Fruit fly (Drosophila melanogaster): ENCODE measurements around the gene Pex16.

Pex16 gene

DNA sequence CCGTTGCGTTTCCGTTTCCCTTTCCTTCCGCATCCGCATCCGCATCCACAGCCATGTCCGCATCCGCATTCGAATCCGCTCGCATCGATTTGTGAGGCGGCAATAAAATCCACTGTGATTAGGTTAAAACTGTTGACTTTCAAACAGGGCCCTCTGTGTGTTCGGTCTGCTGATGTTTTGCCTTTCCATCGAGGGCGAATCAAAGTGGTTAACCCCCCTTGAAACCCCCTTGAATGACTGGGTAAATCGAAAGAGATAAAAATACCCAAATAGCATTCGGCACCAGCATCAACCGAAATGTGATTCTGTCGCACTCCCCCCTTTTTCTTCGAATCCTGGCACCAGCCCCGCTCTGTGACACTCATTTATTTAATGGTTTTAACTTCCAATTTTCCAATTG lies 25.1 kb downstream of the Pex16 start:
- TF ChIP-seq sage (GFP tag; optimal IDR thresholded peaks at IDR 0.05), result no peak
- TF ChIP-seq brk (GFP tag; optimal IDR thresholded peaks at IDR 0.05), result no peak
- no peak for TF ChIP-seq psq (GFP tag; optimal IDR thresholded peaks at IDR 0.05)
- no peak for TF ChIP-seq pan (optimal IDR thresholded peaks at IDR 0.05)
- TF ChIP-seq sv (GFP tag; optimal IDR thresholded peaks at IDR 0.05), result no peak
- no peak for TF ChIP-seq foxo (GFP tag; optimal IDR thresholded peaks at IDR 0.05)
- TF ChIP-seq CG32264 (GFP tag; optimal IDR thresholded peaks at IDR 0.05), result no peak
- TF ChIP-seq dsf (GFP tag; optimal IDR thresholded peaks at IDR 0.05; ENCODE audit: borderline replicate concordance), result no peak
- no peak for TF ChIP-seq GATAd (GFP tag; optimal IDR thresholded peaks at IDR 0.05)
- TF ChIP-seq br (GFP tag; optimal IDR thresholded peaks at IDR 0.05), result no peak
- no peak for TF ChIP-seq tai (GFP tag; optimal IDR thresholded peaks at IDR 0.05)
- no peak for TF ChIP-seq Sp1 (GFP tag; optimal IDR thresholded peaks at IDR 0.05)
- TF ChIP-seq h (GFP tag; optimal IDR thresholded peaks at IDR 0.05), result no peak
- no peak for TF ChIP-seq Jra (GFP tag; optimal IDR thresholded peaks at IDR 0.05)
- TF ChIP-seq N (GFP tag; optimal IDR thresholded peaks at IDR 0.05), result no peak
- TF ChIP-seq Hnf4 (GFP tag; optimal IDR thresholded peaks at IDR 0.05), result no peak

DNA sequence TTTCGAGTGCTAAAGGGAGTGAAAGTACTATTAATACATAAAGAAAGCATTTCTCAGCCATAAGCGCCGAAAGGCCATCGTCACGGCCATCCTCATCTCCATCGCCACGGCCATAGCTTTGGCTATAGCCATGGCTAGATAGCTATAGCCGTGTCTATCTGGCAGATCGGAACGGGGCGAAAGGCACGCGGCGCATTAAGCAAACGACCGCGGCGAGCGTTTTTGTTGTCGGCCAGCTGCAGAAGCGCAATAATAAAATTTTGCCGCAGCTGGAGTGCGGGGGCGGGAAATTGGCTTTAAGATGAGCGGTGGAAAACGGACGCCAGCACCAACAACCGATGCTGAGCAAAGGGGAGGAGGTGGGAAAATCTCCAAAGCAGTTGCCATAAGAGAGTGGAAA lies 27.7 kb downstream of the Pex16 start:
- TF ChIP-seq Abd-B (GFP tag; optimal IDR thresholded peaks at IDR 0.05) (no peak), GATAd (GFP tag; optimal IDR thresholded peaks at IDR 0.05) (no peak), ey (GFP tag; optimal IDR thresholded peaks at IDR 0.05) (no peak), woc (GFP tag; optimal IDR thresholded peaks at IDR 0.05) (no peak), Hr83 (GFP tag; optimal IDR thresholded peaks at IDR 0.05; ENCODE audit: poor library complexity, severe bottlenecking) (no peak), Hnf4 (GFP tag; optimal IDR thresholded peaks at IDR 0.05) (no peak)

DNA sequence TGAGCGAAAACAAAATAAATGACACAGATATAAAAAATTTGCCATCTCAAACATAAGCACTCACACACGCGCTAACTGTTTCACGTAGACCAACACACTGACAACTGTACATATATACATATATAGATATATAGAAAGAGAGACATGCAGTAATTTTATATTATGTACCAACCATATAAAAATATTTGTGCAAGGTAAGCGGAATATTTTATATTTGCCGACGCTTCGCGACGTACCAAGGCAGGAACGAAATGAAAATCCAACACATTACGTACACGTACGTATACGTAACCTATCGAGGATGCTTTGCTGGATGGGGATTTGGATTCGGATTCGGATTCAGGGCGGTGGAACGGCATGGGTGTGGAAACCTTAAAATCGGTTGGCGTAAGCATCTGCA lies 29.5 kb downstream of the Pex16 start:
- TF ChIP-seq h (GFP tag; optimal IDR thresholded peaks at IDR 0.05), result no peak
- TF ChIP-seq Vsx2 (GFP tag; optimal IDR thresholded peaks at IDR 0.05; ENCODE audit: partially characterized antibody), result no peak
- no peak for TF ChIP-seq br (GFP tag; optimal IDR thresholded peaks at IDR 0.05)
- no peak for TF ChIP-seq Hnf4 (GFP tag; optimal IDR thresholded peaks at IDR 0.05)
- TF ChIP-seq Dif (GFP tag; optimal IDR thresholded peaks at IDR 0.05; ENCODE audit: partially characterized antibody), result no peak
- no peak for TF ChIP-seq dmrt93B (GFP tag; optimal IDR thresholded peaks at IDR 0.05)
- TF ChIP-seq brk (GFP tag; optimal IDR thresholded peaks at IDR 0.05), result no peak
- no peak for TF ChIP-seq N (GFP tag; optimal IDR thresholded peaks at IDR 0.05)
- TF ChIP-seq usp (GFP tag; optimal IDR thresholded peaks at IDR 0.05), result no peak
- no peak for TF ChIP-seq pan (optimal IDR thresholded peaks at IDR 0.05)
- no peak for TF ChIP-seq Jra (GFP tag; optimal IDR thresholded peaks at IDR 0.05)
- no peak for TF ChIP-seq dsf (GFP tag; optimal IDR thresholded peaks at IDR 0.05; ENCODE audit: borderline replicate concordance)
- no peak for TF ChIP-seq psq (GFP tag; optimal IDR thresholded peaks at IDR 0.05)
- TF ChIP-seq CG9705 (GFP tag; optimal IDR thresholded peaks at IDR 0.05), result no peak
- no peak for TF ChIP-seq CrebA (GFP tag; optimal IDR thresholded peaks at IDR 0.05; ENCODE audit: borderline replicate concordance)

DNA sequence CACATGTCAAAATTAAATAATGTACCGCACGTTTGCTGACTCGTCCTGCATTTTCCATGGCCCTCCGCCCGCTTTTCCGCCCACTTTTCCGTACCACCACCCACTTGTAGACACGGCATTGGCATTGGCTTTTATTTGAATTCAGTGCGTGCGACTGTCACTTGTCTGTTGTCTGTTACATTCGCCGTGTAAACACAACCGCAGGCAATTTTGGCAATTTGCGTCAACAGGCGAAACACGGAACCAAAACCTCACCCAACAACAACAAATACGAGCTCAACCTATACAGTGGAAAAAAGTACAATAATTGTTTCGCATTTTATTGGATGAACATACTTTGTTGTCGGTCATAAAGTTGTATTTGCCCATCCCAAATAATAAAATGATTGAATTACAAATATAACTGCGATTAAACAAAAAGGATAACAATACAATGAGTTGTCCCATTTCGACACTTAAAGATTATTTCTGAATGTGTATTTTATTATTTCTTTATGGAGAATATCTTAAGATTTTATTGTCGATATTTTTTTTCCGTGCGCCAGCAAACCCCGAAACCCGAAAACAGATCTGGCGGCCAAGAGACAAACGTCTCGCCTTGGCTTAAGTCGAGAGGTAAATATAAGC lies 30.7 kb downstream of the Pex16 start:
- TF ChIP-seq Sp1 (GFP tag; optimal IDR thresholded peaks at IDR 0.05), result peak; percentile 8
- TF ChIP-seq HLH106 (tag; optimal IDR thresholded peaks at IDR 0.05), result peak; percentile 21
- peak; percentile 20 for TF ChIP-seq h (GFP tag; optimal IDR thresholded peaks at IDR 0.05)
- no peak for TF ChIP-seq Hr83 (GFP tag; optimal IDR thresholded peaks at IDR 0.05; ENCODE audit: poor library complexity, severe bottlenecking)
- peak; percentile 3 for TF ChIP-seq rgr (GFP tag; optimal IDR thresholded peaks at IDR 0.05)
- no peak for TF ChIP-seq psq (GFP tag; optimal IDR thresholded peaks at IDR 0.05)
- TF ChIP-seq fru (GFP tag; optimal IDR thresholded peaks at IDR 0.05), result peak; percentile 36
- TF ChIP-seq foxo (GFP tag; optimal IDR thresholded peaks at IDR 0.05), result peak in 1 of 2 experiments; percentile 17

DNA sequence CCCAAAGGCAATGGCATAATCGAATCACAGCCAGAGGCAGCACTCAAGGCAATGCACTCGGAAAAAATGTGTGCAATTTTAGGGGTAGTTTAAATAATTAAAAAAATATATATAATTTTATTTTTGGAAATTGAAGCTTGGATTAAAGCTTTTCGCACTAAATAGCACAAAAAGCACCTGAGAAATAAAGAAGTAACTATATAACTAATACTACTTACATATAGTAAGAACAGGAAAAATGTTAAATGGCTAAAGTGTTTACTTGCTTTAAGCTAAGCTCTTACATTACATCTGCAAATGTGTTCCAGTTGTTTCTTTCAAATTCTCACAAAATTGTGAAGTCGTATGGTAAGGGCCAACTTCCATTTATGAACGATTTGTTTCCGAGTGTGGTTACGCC lies 38.6 kb downstream of the Pex16 start, which contains the start of gene Gr77a:
Gene Gr77a (minus strand): TSS at position 17 of the 400 bp plus-strand sequence.
- TF ChIP-seq CG32264 (GFP tag; optimal IDR thresholded peaks at IDR 0.05), result no peak
- TF ChIP-seq brk (GFP tag; optimal IDR thresholded peaks at IDR 0.05), result no peak
- no peak for TF ChIP-seq Dif (GFP tag; optimal IDR thresholded peaks at IDR 0.05; ENCODE audit: partially characterized antibody)
- TF ChIP-seq pan (optimal IDR thresholded peaks at IDR 0.05), result no peak
- no peak for TF ChIP-seq jim (GFP tag; optimal IDR thresholded peaks at IDR 0.05)
- TF ChIP-seq rgr (GFP tag; optimal IDR thresholded peaks at IDR 0.05), result peak; percentile 0
- peak; percentile 7 for TF ChIP-seq fru (GFP tag; optimal IDR thresholded peaks at IDR 0.05)
- no peak for TF ChIP-seq dl (GFP tag; optimal IDR thresholded peaks at IDR 0.05; ENCODE audit: insufficient read depth in 1 of 2, partially characterized antibody in 2 of 2)
- TF ChIP-seq h (GFP tag; optimal IDR thresholded peaks at IDR 0.05), result no peak
- TF ChIP-seq foxo (GFP tag; optimal IDR thresholded peaks at IDR 0.05), result peak in 1 of 2 experiments; percentile 19
- TF ChIP-seq ey (GFP tag; optimal IDR thresholded peaks at IDR 0.05), result no peak

Measured in whole organism, wandering third instar larva.